Fruit fly (Drosophila melanogaster) whole organism, embryonic: ENCODE data around the gene Tnks.
A peak's percentile ranks its signal among the peaks of the same experiment; 100 is the strongest.

ENCODE experiments used
- Ada2b ChIP-seq: fragments of 200-800 bp; sonication (Bioruptor generic); IDR thresholded peaks from 2 replicates; pipeline ENCODE4 v1.3.6; 2022; ENCODE audit warnings: missing biosample characterization, missing genetic modification characterization
- Atf6 ChIP-seq: fragments of 200-800 bp; sonication (Bioruptor generic); IDR thresholded peaks from 2 replicates; pipeline ENCODE4 v1.3.6; 2022; ENCODE audit warnings: missing biosample characterization, missing genetic modification characterization
- Bgb ChIP-seq: fragments of 200-800 bp; sonication (Bioruptor generic); IDR thresholded peaks from 2 replicates; pipeline ENCODE4 v1.3.6; 2022; ENCODE audit warnings: missing biosample characterization, missing genetic modification characterization; ENCODE audit not compliant: partially characterized antibody
- C15 ChIP-seq: fragments of 200-800 bp; sonication (Bioruptor generic); IDR thresholded peaks from 3 replicates; pipeline ENCODE4 v1.3.6; 2022; ENCODE audit warnings: missing biosample characterization, missing genetic modification characterization
- CG10147 ChIP-seq: fragments of 200-800 bp; sonication (Bioruptor generic); optimal IDR thresholded peaks from 2 replicates; lab custom pipeline; 2019; ENCODE audit warnings: missing biosample characterization, mild to moderate bottlenecking, missing genetic modification characterization, moderate library complexity
- CG10462 ChIP-seq: fragments of 200-800 bp; sonication (Bioruptor generic); optimal IDR thresholded peaks from 2 replicates; lab custom pipeline; 2016; ENCODE audit warnings: missing biosample characterization, missing genetic modification characterization
- CG10654 ChIP-seq: fragments of 200-800 bp; sonication (Bioruptor generic); optimal IDR thresholded peaks from 2 replicates; lab custom pipeline; 2016; ENCODE audit warnings: missing biosample characterization, missing genetic modification characterization
- CG12236 ChIP-seq: fragments of 200-800 bp; sonication (Bioruptor generic); optimal IDR thresholded peaks from 2 replicates; lab custom pipeline; 2016; ENCODE audit warnings: missing biosample characterization, missing genetic modification characterization
- CG12744 ChIP-seq: fragments of 200-800 bp; sonication (Bioruptor generic); optimal IDR thresholded peaks from 2 replicates; lab custom pipeline; 2016; ENCODE audit warnings: missing biosample characterization, missing genetic modification characterization
- CG12769 ChIP-seq: fragments of 200-800 bp; sonication (Bioruptor generic); optimal IDR thresholded peaks from 2 replicates; lab custom pipeline; 2019; ENCODE audit warnings: missing biosample characterization, mild to moderate bottlenecking, missing genetic modification characterization, moderate library complexity
- CG12942 ChIP-seq: fragments of 200-800 bp; sonication (Bioruptor generic); optimal IDR thresholded peaks from 3 replicates; lab custom pipeline; 2016; ENCODE audit warnings: missing biosample characterization, missing genetic modification characterization
- CG13123 ChIP-seq: fragments of 200-800 bp; sonication (Bioruptor generic); optimal IDR thresholded peaks from 2 replicates; lab custom pipeline; 2016; ENCODE audit warnings: missing biosample characterization, missing genetic modification characterization
- CG13775 ChIP-seq: fragments of 200-800 bp; sonication (Bioruptor generic); optimal IDR thresholded peaks from 3 replicates; lab custom pipeline; 2017; ENCODE audit warnings: missing biosample characterization, mild to moderate bottlenecking, missing genetic modification characterization
- CG15696 ChIP-seq: fragments of 200-800 bp; sonication (Bioruptor generic); optimal IDR thresholded peaks from 2 replicates; lab custom pipeline; 2019; ENCODE audit warnings: missing biosample characterization, mild to moderate bottlenecking, missing genetic modification characterization, moderate library complexity
- CG16815 ChIP-seq: fragments of 200-800 bp; sonication (Bioruptor generic); optimal IDR thresholded peaks from 3 replicates; lab custom pipeline; 2017; ENCODE audit warnings: missing biosample characterization, mild to moderate bottlenecking, missing genetic modification characterization
- CG17912 ChIP-seq: fragments of 200-800 bp; sonication (Bioruptor generic); optimal IDR thresholded peaks from 2 replicates; lab custom pipeline; 2018; ENCODE audit warnings: missing biosample characterization, mild to moderate bottlenecking, missing genetic modification characterization
- CG18011 ChIP-seq: fragments of 200-800 bp; sonication (Bioruptor generic); optimal IDR thresholded peaks from 2 replicates; lab custom pipeline; 2017; ENCODE audit warnings: missing biosample characterization, missing genetic modification characterization, mild to moderate bottlenecking, moderate library complexity, missing genotype
- CG30431 ChIP-seq: fragments of 200-800 bp; sonication (Bioruptor generic); optimal IDR thresholded peaks from 2 replicates; lab custom pipeline; 2017; ENCODE audit warnings: missing biosample characterization, missing genetic modification characterization
- CG4282 ChIP-seq: fragments of 200-800 bp; sonication (Bioruptor generic); optimal IDR thresholded peaks from 2 replicates; lab custom pipeline; 2016; ENCODE audit warnings: missing biosample characterization, missing genetic modification characterization
- CG5180 ChIP-seq: fragments of 200-800 bp; sonication (Bioruptor generic); optimal IDR thresholded peaks from 3 replicates; lab custom pipeline; 2017; ENCODE audit warnings: missing biosample characterization, missing genetic modification characterization, mild to moderate bottlenecking, moderate library complexity, missing genetic modification reagents
- CG7556 ChIP-seq: fragments of 200-800 bp; sonication (Bioruptor generic); optimal IDR thresholded peaks from 2 replicates; lab custom pipeline; 2017; ENCODE audit warnings: missing biosample characterization, mild to moderate bottlenecking, missing genetic modification characterization
- CG7839 ChIP-seq: fragments of 200-800 bp; sonication (Bioruptor generic); optimal IDR thresholded peaks from 3 replicates; lab custom pipeline; 2018; ENCODE audit warnings: missing biosample characterization, mild to moderate bottlenecking, missing genetic modification characterization, moderate library complexity
- CG9727 ChIP-seq: fragments of 200-800 bp; sonication (Bioruptor generic); optimal IDR thresholded peaks from 3 replicates; lab custom pipeline; 2017; ENCODE audit warnings: missing biosample characterization, mild to moderate bottlenecking, missing genetic modification characterization
- CHES-1-like ChIP-seq: fragments of 200-800 bp; sonication (Bioruptor generic); optimal IDR thresholded peaks from 2 replicates; lab custom pipeline; 2016; ENCODE audit warnings: missing biosample characterization, missing genetic modification characterization
- D ChIP-seq, 2 experiments: fragments of 200-800 bp in 1 of 2; fragments of >200 bp in 1 of 2; sonication (Bioruptor generic) in 1 of 2; optimal IDR thresholded peaks; 2 replicates in 1 of 2; 3 replicates in 1 of 2; lab custom pipeline; 2017; ENCODE audit warnings: mild to moderate bottlenecking in 1 of 2, missing biosample characterization in 1 of 2, missing genetic modification characterization in 1 of 2, missing genetic modification reagents in 1 of 2
- ERR ChIP-seq: fragments of 200-800 bp; sonication (Bioruptor generic); optimal IDR thresholded peaks from 2 replicates; lab custom pipeline; 2016; ENCODE audit warnings: missing biosample characterization, missing genetic modification characterization
- Gsc ChIP-seq: fragments of 200-800 bp; sonication (Bioruptor generic); IDR thresholded peaks from 2 replicates; pipeline ENCODE4 v1.3.6; 2022; ENCODE audit warnings: missing biosample characterization, missing genetic modification characterization
- HLH4C ChIP-seq: fragments of 200-800 bp; sonication (Bioruptor generic); IDR thresholded peaks from 3 replicates; pipeline ENCODE4 v1.3.6; 2022; ENCODE audit warnings: missing biosample characterization, missing genetic modification characterization; ENCODE audit not compliant: partially characterized antibody
- HmgZ ChIP-seq: fragments of 200-800 bp; sonication (Bioruptor generic); optimal IDR thresholded peaks from 2 replicates; lab custom pipeline; 2018; ENCODE audit warnings: missing biosample characterization, mild to moderate bottlenecking, missing genetic modification characterization
- Hsf ChIP-seq: fragments of 200-800 bp; sonication (Bioruptor generic); optimal IDR thresholded peaks from 3 replicates; lab custom pipeline; 2016; ENCODE audit warnings: missing biosample characterization, missing genetic modification characterization
- Neu2 ChIP-seq: fragments of 200-800 bp; sonication (Bioruptor generic); optimal IDR thresholded peaks from 3 replicates; lab custom pipeline; 2016; ENCODE audit warnings: missing biosample characterization, missing genetic modification characterization, borderline replicate concordance
- Oaz ChIP-seq: fragments of 200-800 bp; sonication (Bioruptor generic); IDR thresholded peaks from 2 replicates; pipeline ENCODE4 v1.3.6; 2022; ENCODE audit warnings: missing biosample characterization, missing genetic modification characterization
- Optix ChIP-seq: fragments of 200-800 bp; sonication (Bioruptor generic); IDR thresholded peaks from 3 replicates; pipeline ENCODE4 v1.3.6; 2022; ENCODE audit warnings: missing biosample characterization, missing genetic modification characterization
- Ravus ChIP-seq: fragments of 200-800 bp; sonication (Bioruptor generic); IDR thresholded peaks from 2 replicates; pipeline ENCODE4 v1.3.6; 2022; ENCODE audit warnings: missing biosample characterization, missing genetic modification characterization
- Side ChIP-seq: fragments of 200-800 bp; sonication (Bioruptor generic); optimal IDR thresholded peaks from 2 replicates; lab custom pipeline; 2016; ENCODE audit warnings: missing biosample characterization, missing genetic modification characterization
- Sin3A ChIP-seq: fragments of >200 bp; optimal IDR thresholded peaks from 2 replicates; lab custom pipeline; 2018
- Sry-β ChIP-seq: fragments of 200-800 bp; sonication (Bioruptor generic); optimal IDR thresholded peaks from 2 replicates; lab custom pipeline; 2018; ENCODE audit warnings: missing biosample characterization, mild to moderate bottlenecking, missing genetic modification characterization, moderate library complexity
- ara ChIP-seq: fragments of 200-800 bp; sonication (Bioruptor generic); IDR thresholded peaks from 2 replicates; pipeline ENCODE4 v1.3.6; 2022; ENCODE audit warnings: missing biosample characterization, missing genetic modification characterization
- crp ChIP-seq, 2 experiments: fragments of 200-800 bp; sonication (Bioruptor generic); optimal IDR thresholded peaks; 2 replicates in 1 of 2; 3 replicates in 1 of 2; lab custom pipeline; 2017; ENCODE audit warnings: missing biosample characterization in 2 of 2, missing genetic modification characterization in 2 of 2, mild to moderate bottlenecking in 1 of 2, moderate library complexity in 1 of 2
- disco-r ChIP-seq: fragments of 200-800 bp; sonication (Bioruptor generic); optimal IDR thresholded peaks from 2 replicates; lab custom pipeline; 2016; ENCODE audit warnings: missing biosample characterization, missing genetic modification characterization
- en ChIP-seq: fragments of 200-800 bp; sonication (Bioruptor generic); optimal IDR thresholded peaks from 2 replicates; lab custom pipeline; 2016; ENCODE audit warnings: missing biosample characterization, missing genetic modification characterization
- gcm ChIP-seq: fragments of 200-800 bp; sonication (Bioruptor generic); optimal IDR thresholded peaks from 2 replicates; lab custom pipeline; 2019; ENCODE audit warnings: missing biosample characterization, mild to moderate bottlenecking, missing genetic modification characterization, moderate library complexity
- sd ChIP-seq: fragments of 200-800 bp; sonication (Bioruptor generic); optimal IDR thresholded peaks from 3 replicates; lab custom pipeline; 2018; ENCODE audit warnings: missing biosample characterization, mild to moderate bottlenecking, missing genetic modification characterization, moderate library complexity
- seq ChIP-seq: fragments of 200-800 bp; sonication (Bioruptor generic); IDR thresholded peaks from 2 replicates; pipeline ENCODE4 v1.3.6; 2022; ENCODE audit warnings: missing biosample characterization, missing genetic modification characterization
- tio ChIP-seq: fragments of 200-800 bp; sonication (Bioruptor generic); optimal IDR thresholded peaks from 2 replicates; lab custom pipeline; 2017; ENCODE audit warnings: missing biosample characterization, missing genetic modification characterization, inconsistent platforms
- tna ChIP-seq: fragments of 200-800 bp; sonication (Bioruptor generic); IDR thresholded peaks from 2 replicates; pipeline ENCODE4 v1.3.6; 2022; ENCODE audit warnings: missing biosample characterization, missing genetic modification characterization; ENCODE audit not compliant: partially characterized antibody
- ttk ChIP-seq: fragments of 200-800 bp; sonication (Bioruptor generic); IDR thresholded peaks from 2 replicates; pipeline ENCODE4 v2.1.2; 2022; ENCODE audit warnings: missing biosample characterization, missing genetic modification characterization
- tx ChIP-seq: fragments of 200-800 bp; sonication (Bioruptor generic); optimal IDR thresholded peaks from 2 replicates; lab custom pipeline; 2016; ENCODE audit warnings: missing biosample characterization, missing genetic modification characterization
- unc-4 ChIP-seq: fragments of 200-800 bp; sonication (Bioruptor generic); IDR thresholded peaks from 2 replicates; pipeline ENCODE4 v1.3.6; 2022; ENCODE audit warnings: missing biosample characterization, missing genetic modification characterization; ENCODE audit not compliant: partially characterized antibody

Gene Tnks

DNA sequence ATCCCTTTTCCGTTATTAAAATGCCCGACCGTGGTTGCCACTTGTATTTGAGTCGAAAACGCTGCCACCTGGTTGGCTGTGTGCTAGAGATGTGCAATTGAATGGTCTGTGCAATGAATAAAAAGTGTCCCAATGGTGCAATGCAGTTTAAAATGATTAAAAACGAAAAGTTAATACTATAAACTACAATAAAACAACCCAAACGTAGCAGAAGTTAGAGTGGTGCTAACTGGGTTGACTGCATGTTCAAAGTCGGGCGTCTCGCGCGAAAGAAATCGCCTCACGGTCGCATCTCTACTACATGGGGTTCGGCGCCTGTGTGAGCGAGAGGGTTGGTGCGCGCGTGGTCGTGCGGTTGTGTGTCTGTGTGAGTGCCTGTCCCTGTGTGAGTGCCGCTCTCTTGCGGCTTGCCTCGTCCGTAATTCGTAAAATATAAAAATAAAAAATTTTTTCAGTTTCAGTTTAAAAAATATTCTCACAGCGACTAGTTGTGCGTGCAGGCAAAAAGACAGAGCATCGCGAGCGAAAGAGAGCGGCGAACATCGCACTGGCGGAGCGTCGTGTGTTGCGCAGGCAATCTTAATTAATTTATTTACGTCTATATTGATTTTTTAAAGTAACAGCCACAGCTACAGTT is 14.1 kb downstream of the Tnks start (continued):
- TF ChIP-seq CG7556 (GFP tag; lab: Kevin White, UChicago) = peak; percentile 91
- TF ChIP-seq CG4282 (GFP tag; lab: Kevin White, UChicago) = peak; percentile 94
- peak; percentile 86 for TF ChIP-seq CG13123 (GFP tag; lab: Kevin White, UChicago)
- TF ChIP-seq crp (GFP tag; optimal IDR thresholded peaks at IDR 0.05; lab: Kevin White, UChicago) = peak in 1 of 2 experiments; percentile 62
- TF ChIP-seq CG12236 (GFP tag; lab: Kevin White, UChicago) = peak; percentile 92
- peak; percentile 95 for TF ChIP-seq CG12769 (tag; lab: Kevin White, UChicago)
- TF ChIP-seq Hsf (GFP tag; lab: Kevin White, UChicago) = peak; percentile 95
- TF ChIP-seq Optix = peak; percentile 93
- TF ChIP-seq seq (GFP tag; lab: Robert Waterston, UW) = peak; percentile 93
- TF ChIP-seq ttk (GFP tag; lab: Robert Waterston, UW) = peak; percentile 87
- TF ChIP-seq CG16815 = peak; percentile 93
- TF ChIP-seq Neu2 (GFP tag; lab: Kevin White, UChicago) = peak; percentile 81
- TF ChIP-seq Sin3A (lab: Kevin White, UChicago) = peak; percentile 99
- TF ChIP-seq Side (GFP tag; lab: Kevin White, UChicago) = peak; percentile 96
- TF ChIP-seq CG12744 = peak; percentile 86
- peak; percentile 89 for TF ChIP-seq CG30431 (GFP tag; lab: Kevin White, UChicago)
- peak; percentile 97 for TF ChIP-seq HmgZ (tag; lab: Kevin White, UChicago)
- peak; percentile 91 for TF ChIP-seq CG7839 (tag; lab: Kevin White, UChicago)
- TF ChIP-seq CHES-1-like (GFP tag; lab: Kevin White, UChicago) = peak; percentile 97
- peak; percentile 86 for TF ChIP-seq Ada2b (GFP tag; lab: Robert Waterston, UW)
- TF ChIP-seq en (GFP tag; lab: Kevin White, UChicago) = peak; percentile 83
- peak; percentile 77; the same call in 2 of the 3 replicates for TF ChIP-seq C15
- TF ChIP-seq Bgb (GFP tag; lab: Robert Waterston, UW) = peak; percentile 83
- TF ChIP-seq tio (GFP tag; lab: Kevin White, UChicago) = peak; percentile 86
- TF ChIP-seq CG5180 (GFP tag; lab: Kevin White, UChicago) = peak; percentile 77
- peak; percentile 87 for TF ChIP-seq CG10462 (GFP tag; lab: Kevin White, UChicago)
- TF ChIP-seq Oaz = peak; percentile 82; the same call in 1 of the 2 replicates
- TF ChIP-seq Atf6 (GFP tag; lab: Robert Waterston, UW) = peak; percentile 90
- peak; percentile 90 for TF ChIP-seq CG10147
- peak; percentile 70 for TF ChIP-seq tna (GFP tag; lab: Robert Waterston, UW)
- TF ChIP-seq CG18011 (GFP tag; lab: Kevin White, UChicago) = peak; percentile 86
- peak; percentile 77 for TF ChIP-seq sd (tag; lab: Kevin White, UChicago)
- peak; percentile 86 for TF ChIP-seq Sry-β (GFP tag; lab: Kevin White, UChicago)
- peak; percentile 86 for TF ChIP-seq gcm (GFP tag; lab: Kevin White, UChicago)
- peak; percentile 93 for TF ChIP-seq CG15696 (tag; lab: Kevin White, UChicago)
- peak; percentile 92 for TF ChIP-seq CG9727 (GFP tag; lab: Kevin White, UChicago)
- TF ChIP-seq D (optimal IDR thresholded peaks at IDR 0.05; lab: Kevin White, UChicago) = no peak
- peak; percentile 86 for TF ChIP-seq D (GFP tag; optimal IDR thresholded peaks at IDR 0.05; lab: Kevin White, UChicago)
- peak; percentile 85 for TF ChIP-seq ara (GFP tag; lab: Robert Waterston, UW)
- TF ChIP-seq disco-r = peak; percentile 76
- peak; percentile 83 for TF ChIP-seq HLH4C (GFP tag; lab: Robert Waterston, UW)
- peak; percentile 92 for TF ChIP-seq CG10654 (GFP tag; lab: Kevin White, UChicago)
- peak; percentile 79 for TF ChIP-seq CG17912 (GFP tag; lab: Kevin White, UChicago)
- peak; percentile 93 for TF ChIP-seq ERR
- peak; percentile 94 for TF ChIP-seq CG13775 (GFP tag; lab: Kevin White, UChicago)
- peak; percentile 79 for TF ChIP-seq Gsc
- TF ChIP-seq CG12942 = peak; percentile 92
- peak; percentile 96 for TF ChIP-seq tx (GFP tag; lab: Kevin White, UChicago)
- TF ChIP-seq Ravus (GFP tag; lab: Robert Waterston, UW) = peak; percentile 52
- peak; percentile 93 for TF ChIP-seq unc-4 (GFP tag; lab: Robert Waterston, UW)
